Fruit fly (Drosophila melanogaster) whole organism, larva: ENCODE measurements around the gene Clk.

Experiments
- noc ChIP-seq: fragments of 200-800 bp; sonication (Bioruptor generic); optimal IDR thresholded peaks from 3 replicates; lab custom pipeline; 2019; ENCODE audit warnings: missing biosample characterization, mild to moderate bottlenecking, missing genetic modification characterization, moderate library complexity

Gene Clk

DNA sequence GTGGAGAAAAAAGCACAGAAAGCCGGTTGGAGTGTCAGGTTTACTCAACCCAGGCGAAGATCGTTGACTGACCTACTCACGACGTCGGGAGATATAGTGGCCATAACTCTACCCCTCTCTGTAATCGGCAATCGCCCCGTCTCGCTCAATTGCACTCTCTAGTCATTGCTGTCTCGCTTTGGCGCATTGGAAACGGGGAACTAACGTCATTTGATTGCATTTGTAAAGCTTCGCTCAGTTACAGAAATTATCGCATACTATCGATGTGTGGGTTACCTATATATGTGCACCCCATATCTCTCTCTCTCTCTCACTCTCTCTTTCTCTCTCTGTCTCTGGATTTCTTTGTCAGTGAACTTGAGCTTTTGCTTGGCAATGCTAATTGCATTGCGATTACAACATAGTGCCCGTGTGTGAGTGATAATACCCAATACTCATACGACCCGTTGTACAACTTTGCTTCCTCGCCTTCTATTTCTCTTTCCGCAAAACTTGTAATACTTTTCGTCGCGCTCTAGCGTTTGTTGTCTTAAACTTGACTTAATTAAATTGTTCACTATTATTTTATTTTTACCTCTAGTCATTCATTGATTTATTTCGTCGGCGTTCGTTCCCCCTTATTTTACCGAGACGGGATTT is 3.1 kb downstream of the Clk start:
- TF ChIP-seq noc (tag; lab: Kevin White, UChicago): no peak

DNA sequence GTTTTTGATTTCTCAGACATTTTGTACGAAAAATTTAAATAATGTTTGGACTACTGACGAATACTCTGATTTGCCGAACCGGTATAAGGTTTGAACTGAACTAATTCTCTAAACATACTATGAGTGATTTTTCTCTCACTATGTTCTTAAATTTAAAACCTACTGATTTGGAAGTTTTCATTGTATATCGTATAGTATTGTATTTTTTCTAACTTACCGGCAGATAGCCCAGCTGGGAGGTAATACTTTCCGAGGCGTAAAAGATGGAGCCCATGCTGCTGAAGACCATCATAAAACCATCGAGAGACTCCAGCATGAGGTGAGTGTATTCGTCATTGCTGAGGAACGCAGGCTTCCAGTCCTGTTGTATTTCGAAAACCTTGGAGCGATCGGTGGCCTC is 7.2 kb downstream of the Clk start, which contains the start of gene CG32371:
Gene CG32371 (minus strand): TSS at position 101 of the 400 bp plus-strand sequence.
- TF ChIP-seq noc (tag; lab: Kevin White, UChicago): no peak

DNA sequence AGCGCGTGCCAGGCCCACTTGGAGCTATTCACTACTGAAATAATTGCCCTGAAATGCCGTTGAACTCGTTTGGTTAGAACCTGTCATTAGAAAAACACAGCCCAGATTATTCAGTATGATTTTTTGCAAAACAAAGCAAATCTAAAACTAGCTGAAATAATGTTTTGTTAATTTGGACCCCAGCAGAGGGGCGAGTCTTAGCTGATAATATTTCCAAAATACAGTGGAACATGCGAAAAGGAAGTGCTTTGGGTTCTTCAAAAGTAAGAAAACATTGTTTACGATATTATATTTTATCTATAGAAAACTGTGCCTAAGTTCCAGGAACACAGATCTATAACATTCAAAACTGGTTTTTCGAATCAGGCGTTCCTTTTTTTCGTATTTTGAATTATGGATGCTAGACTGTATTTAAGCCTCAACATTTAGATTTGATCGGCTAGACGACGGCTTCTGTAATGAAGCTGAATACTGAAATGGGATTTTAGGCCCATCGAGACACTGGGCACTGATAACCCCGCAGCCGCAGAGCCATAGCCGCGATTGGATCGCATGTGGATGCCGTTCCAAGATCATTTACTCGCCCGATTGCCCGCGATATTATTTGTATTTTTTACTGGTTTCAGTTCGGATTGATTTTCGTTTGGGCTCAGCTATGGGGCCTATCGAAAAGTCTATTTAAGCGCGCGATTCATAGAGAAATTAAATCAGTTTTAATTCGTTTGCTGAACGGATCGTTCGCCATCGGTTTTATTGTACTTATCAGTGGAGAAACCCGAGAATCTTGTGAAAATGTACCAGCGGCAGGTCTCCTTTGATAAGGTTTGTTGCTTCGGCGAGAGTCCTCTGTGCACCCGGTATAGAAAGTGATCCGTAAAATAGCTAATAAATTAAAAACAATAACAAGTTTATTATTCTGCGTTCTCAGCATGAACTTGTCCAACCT is 15.3 kb downstream of the Clk start, which contains the start of gene Hn:
Gene Hn (plus strand): TSS at position 619 of the 946 bp plus-strand sequence.
- TF ChIP-seq noc (tag; lab: Kevin White, UChicago): no peak

DNA sequence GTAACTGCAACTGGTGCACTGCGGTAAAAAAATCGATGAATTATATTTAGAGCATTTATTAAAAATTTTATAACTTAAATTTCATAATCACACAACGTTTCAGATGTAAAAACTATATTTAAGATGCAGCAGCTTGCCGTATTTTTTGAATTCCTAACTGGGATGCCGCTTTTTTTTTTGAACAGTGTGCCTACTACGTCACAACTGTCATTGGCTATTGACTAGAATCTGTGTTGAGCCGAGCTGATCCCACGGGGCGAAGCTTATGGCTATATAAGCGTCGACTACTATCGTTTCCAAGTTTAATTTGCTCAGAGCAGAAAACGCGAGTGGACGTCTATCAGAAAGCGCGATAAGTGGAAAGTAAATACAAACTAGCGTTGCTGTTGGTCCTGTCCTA is 21.3 kb downstream of the Clk start, which contains the start of gene CG7409:
Gene CG7409 (plus strand): TSS at position 301 of the 400 bp plus-strand sequence.
- no peak for TF ChIP-seq noc (tag; lab: Kevin White, UChicago)

DNA sequence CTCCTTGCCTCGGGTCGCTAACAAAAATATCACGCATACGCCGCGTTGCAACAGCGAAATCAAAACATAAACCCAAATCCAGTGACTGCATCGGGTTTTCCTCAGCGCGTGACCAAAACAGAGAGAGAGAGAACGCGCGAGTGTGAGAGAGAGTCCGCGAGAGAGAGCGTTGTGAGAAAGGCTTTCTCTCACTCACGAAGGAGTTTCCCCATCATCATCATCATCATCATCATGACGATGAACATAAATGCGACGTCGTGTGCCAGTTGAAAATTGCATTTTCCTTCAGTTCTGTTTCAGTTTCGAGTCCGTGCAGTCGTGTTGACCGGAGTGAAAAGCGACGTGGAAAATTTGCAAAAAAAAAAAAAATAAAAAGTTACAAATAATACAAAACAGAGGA is 28.4 kb downstream of the Clk start, which contains the start of gene CG13685:
Gene CG13685 (plus strand): TSS at position 301 of the 400 bp plus-strand sequence.
- no peak for TF ChIP-seq noc (tag; lab: Kevin White, UChicago)

DNA sequence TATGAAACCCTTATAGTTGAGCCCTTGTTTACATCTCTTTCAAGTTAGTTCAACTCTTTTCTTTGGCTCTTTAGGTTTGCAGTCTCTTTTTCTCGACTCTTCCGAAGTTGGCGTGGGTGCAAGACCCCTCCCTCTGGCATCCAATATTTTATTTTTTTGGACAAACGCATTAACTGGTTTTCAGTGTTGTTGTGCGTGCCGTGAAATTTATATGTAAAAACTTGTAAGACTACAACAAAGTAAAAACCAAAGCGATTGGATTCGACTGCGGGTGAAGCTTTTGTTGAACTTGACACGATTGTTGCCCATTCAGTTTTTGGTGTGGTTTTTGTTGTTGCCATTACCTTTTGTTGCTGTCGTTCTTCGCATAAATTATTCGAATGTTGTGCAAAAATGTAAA is 31.7 kb downstream of the Clk start:
- no peak for TF ChIP-seq noc (tag; lab: Kevin White, UChicago)

DNA sequence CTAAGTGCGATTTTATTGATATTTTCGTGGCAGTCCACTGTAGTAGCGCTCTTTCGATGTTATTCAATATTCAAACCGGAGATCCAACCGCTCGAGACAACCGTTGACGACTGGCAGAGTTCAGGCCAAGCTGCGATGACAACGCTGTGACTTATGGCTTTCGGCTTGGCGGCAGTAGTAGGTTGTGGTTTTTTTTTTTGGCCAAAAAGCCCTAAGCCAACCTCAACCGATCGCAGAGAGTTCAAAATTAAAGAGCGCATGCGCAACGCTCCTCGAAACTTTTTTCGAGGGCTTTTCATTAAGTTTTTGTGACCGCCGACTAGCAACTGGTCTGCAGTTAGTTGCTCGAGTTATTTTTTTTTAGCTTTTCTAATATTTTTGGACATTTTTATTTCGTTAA is 32.5 kb downstream of the Clk start, which contains the start of gene Snmp2:
Gene Snmp2 (minus strand): TSS at position 101 of the 400 bp plus-strand sequence.
- no peak for TF ChIP-seq noc (tag; lab: Kevin White, UChicago)

DNA sequence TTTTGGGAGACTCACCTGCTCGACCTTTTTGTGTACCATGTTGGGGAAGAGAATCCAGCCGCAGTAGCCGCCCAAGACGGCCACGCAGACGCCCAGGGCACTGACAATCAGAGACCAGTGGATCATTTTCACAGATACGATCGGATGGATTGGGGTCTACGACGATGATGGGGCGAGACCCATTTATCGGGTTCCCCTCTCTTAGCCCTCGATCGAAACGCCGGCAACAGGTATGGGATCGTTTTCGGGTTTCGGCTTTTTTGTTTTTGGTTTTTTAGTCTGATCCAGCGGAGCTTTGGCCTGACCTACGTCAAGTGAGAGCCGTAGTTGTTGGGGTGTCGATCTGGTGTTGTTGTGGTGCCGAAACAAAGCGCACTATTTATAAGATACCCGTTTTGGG is 33.5 kb downstream of the Clk start:
- TF ChIP-seq noc (tag; lab: Kevin White, UChicago): no peak

DNA sequence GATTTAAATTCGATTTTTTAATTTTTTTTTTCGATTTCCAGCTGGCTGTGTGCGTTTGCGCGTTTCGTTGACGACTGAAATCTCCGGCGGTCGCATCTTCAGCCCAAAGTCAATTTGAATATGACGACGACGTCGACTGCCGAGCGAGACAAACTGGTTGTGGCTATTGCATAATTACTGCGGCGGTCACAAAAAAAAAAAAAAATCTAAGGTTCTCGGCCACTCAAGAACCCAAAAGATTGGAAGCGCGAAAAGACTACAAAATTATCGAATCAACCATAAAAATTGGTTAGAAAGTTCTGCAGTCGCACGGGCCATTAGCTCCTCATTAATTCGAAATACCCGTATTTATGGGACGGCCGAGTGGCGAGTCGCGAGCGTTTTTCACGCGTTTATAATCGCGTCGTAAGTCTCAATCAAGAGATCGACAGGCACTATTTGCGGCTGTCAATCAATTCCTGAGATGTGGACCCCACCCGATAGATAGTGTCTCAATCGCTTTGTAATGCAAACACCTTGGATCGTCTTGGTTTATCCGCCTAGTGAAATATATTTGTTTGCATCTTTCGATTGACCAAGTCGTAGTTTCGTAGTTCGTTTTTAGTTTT is 43.2 kb downstream of the Clk start, which contains the start of gene CG8492:
Gene CG8492 (minus strand): TSS at position 51 of the 608 bp plus-strand sequence.
- no peak for TF ChIP-seq noc (tag; lab: Kevin White, UChicago)

DNA sequence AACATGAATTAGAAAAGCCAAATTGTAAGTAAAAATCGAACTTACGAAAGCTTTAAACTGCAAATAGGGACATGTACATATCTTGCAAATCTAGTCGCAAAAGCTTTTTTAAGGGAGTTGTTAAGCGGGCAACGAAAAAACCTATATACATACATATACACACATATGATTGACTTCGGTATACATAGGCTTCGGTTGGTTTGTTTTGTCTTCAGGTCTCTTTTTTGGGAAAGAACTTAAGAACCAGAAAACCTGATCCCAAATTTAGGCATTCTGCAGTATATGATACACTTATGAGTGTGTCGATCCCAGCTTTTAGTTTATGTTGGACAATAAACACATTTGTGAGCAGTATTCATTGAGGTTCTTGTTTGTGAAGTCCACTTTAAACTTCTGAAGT is 48.7 kb downstream of the Clk start:
- no peak for TF ChIP-seq noc (tag; lab: Kevin White, UChicago)

DNA sequence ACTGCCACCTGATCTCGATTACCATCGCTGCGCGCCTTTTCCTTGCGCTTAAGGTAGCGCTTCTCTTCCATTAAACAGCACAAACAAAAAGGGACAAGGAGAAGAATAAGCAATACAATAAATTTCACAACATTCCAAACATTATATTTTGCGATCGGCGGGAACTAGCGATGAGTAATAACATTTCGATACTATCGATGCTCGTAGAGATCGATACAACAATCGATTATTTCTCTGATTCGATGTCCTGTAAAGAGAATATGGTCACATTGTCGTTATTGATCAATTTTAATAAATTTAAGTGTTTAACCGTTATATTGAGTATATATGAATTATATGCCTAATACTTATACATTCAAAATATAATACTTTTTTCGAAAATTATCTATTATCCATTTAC is 49.1 kb downstream of the Clk start, which contains the start of gene CG7457:
Gene CG7457 (minus strand): TSS at position 189 of the 400 bp plus-strand sequence.
- TF ChIP-seq noc (tag; lab: Kevin White, UChicago): no peak

DNA sequence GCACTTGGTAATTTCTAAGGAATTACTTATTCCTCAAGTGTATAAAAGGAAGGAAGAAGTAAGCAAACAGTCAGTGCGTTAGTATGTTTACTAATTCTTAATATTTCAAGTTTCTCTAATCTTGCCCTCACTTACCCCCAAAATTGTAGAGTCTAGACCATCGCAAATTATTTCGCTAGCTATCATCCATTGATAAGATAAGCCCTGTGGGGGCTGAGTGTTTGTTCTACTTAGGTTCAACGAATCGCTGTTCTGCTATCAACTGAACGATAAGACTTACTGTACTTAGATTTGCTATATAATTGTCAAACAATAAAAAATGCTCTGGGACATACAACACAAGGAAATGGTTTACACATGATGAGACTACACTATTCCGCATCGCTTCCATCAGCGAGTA is 53.9 kb downstream of the Clk start:
- peak; percentile 58 for TF ChIP-seq noc (tag; lab: Kevin White, UChicago)

DNA sequence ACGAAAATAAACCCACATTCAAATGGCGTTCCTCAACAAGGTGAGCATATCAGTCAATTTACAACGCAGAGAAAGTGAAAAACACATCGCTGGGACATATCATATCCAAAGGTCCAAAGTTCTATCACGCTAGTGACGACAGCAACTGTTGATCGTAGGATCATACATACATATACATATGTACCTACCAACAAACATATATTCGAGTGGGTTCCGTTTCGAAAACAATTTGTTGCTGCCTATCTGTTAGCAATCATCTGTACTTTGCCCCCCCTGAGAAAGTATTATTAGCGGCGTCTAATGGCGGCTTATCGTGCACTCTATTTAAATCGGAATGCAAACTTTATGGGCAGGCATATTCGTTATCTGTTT is 56.0 kb downstream of the Clk start:
- no peak for TF ChIP-seq noc (tag; lab: Kevin White, UChicago)

DNA sequence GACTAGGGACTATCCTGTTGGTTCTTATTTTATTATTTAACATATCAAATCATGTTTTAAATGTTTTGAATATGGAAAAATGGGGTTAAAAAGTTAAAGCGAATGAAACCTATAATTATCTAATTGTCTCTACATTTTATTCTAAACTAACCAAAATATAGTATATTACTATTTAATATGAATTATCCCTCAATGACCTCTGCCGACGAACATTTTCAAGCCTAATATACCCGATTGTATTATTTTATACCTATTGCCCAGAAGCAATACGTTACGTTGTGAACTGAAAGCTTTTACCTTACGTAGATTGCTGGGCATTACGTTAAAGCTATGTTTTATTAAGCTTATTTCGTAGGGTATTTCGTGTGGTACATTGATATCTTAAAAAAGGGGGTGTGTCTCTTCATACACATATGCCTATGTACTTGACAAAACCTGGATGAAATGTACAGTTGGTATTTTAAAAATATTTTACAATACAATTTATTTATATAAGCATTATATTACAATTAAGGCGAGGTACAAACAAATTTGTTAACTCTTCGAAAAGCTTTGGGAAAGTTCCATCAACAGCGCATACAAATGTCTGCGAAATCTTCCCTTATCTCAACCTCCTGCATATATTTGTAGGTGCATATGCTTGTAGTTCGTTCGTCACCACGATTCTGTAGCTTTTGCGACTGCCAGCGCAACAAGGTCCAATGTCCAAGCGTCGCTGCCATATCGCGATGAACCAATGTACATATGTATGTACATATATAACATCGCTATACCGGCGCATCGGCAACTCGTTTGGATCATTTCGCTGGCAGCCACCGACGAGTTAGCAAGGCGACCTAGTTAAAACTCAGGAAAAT is 56.6 kb downstream of the Clk start, which contains the start of gene Mcad:
Gene Mcad (plus strand): TSS at position 790 of the 857 bp plus-strand sequence.
- TF ChIP-seq noc (tag; lab: Kevin White, UChicago): peak; percentile 95
